Fruit fly (Drosophila melanogaster): ENCODE data around the gene Prat2.

DNA sequence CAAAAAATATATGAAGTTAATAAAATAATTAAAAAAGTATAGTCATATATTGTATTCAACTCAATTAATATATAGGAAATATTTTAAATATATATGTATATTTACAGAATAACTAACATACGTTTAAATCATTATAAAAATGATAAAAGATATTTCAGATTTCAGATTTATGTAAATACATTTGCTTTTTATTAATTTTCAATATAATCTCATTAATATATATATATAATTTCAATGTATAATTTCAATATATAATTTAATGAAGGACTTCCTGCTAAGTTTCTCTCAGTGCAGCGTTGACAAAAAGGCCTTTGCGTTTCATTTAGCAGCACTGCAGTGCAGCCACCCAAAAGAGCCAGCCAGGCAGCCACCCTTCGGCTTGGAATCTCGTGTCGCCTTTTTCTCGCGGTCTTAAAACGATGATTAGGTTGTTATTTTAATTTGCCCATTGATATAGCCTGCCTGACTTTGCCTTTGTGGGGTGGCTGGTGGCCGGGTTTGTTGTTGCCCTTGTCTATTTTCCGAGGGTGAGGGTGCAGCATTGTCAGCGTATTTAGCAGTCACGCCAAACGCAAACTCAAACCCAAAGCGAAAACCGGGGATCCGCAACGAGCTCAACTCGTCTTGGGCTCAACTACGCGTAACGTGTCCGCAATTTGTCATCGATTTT lies 28.9 kb downstream of the Prat2 start:
- no peak for TF ChIP-seq Ets21C (GFP tag; optimal IDR thresholded peaks at IDR 0.05)
- no peak for TF ChIP-seq CG3919 (GFP tag; optimal IDR thresholded peaks at IDR 0.05)
